Worm (Caenorhabditis elegans): ENCODE results near the gene cest-33.
A peak's percentile ranks its signal among the peaks of the same experiment; 100 is the strongest.

The cest-33 gene

DNA sequence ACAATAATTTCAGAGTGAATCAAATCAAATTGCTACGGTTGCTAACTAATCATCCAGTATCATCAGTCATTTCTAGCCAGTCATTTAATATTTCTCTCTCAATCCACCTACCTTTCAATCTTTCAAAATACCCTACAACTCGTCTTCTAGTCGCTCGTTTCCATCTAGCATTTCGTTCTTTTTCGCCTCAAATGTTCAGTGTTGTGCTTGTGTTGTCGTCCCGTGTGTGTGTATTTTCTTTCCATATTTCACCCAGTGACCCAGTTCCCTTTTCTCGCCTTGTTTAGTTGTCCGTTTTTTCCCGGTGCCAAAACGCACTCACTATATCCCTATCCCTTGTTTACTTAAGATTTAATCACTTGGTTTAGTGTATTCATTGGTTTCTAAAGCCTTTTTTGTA, 3.8 kb downstream of the cest-33 start:
- no peak for TF ChIP-seq lin-54 (GFP tag; optimal IDR thresholded peaks at IDR 0.05)
- TF ChIP-seq Y67H2A.10 (GFP tag; conservative IDR thresholded peaks at IDR 0.05): no peak
- no peak for TF ChIP-seq cebp-2 (GFP tag; IDR thresholded peaks at IDR 0.05)
- TF ChIP-seq unc-130 (GFP tag; optimal IDR thresholded peaks at IDR 0.05): no peak
- TF ChIP-seq nfyb-1 (GFP tag; IDR thresholded peaks at IDR 0.05): no peak
- no peak for TF ChIP-seq egl-44 (GFP tag; IDR thresholded peaks at IDR 0.05)
- TF ChIP-seq ztf-6 (GFP tag; IDR thresholded peaks at IDR 0.05): no peak
- TF ChIP-seq F37B4.10 (GFP tag; IDR thresholded peaks at IDR 0.05): no peak
- no peak for TF ChIP-seq rcor-1 (GFP tag; IDR thresholded peaks at IDR 0.05)
- TF ChIP-seq lir-1 (GFP tag; conservative IDR thresholded peaks at IDR 0.05): no peak
- TF ChIP-seq chd-7 (tag; optimal IDR thresholded peaks at IDR 0.05): no peak
- no peak for TF ChIP-seq F49E8.2 (tag; optimal IDR thresholded peaks at IDR 0.05; ENCODE audit: insufficient read depth)
- no peak for TF ChIP-seq B0019.2 (GFP tag; conservative IDR thresholded peaks at IDR 0.05)
- TF ChIP-seq sea-2 (GFP tag; IDR thresholded peaks at IDR 0.05): no peak
- no peak for TF ChIP-seq lsy-27 (tag; optimal IDR thresholded peaks at IDR 0.05; ENCODE audit: borderline replicate concordance, insufficient read depth)

DNA sequence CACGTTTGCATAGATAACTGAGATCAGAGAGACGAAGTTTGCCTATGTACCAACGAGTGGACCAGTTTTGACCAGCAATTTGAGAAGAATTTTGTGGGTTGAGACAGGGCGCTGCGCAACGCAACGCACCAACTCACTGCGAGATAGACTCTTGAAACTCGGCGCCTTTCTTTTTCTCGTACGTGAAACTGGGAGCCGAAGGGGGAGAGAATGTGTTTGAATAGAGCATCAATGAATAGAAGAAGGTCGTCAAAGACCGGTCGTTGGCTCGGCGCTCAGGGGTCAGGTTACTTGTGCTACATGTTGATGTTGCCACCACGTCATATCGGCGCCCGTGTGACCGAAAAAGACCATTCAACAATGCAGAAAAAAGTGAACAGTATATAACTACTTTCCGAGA, 5.9 kb downstream of the cest-33 start:
- TF ChIP-seq zfh-2 (GFP tag; conservative IDR thresholded peaks at IDR 0.05) (0 out of 2 replicates have a peak, but pooled peaks have one; percentile 27), cebp-1 (GFP tag; IDR thresholded peaks at IDR 0.05) (no peak), cebp-1 (tag; optimal IDR thresholded peaks at IDR 0.05) (peak; percentile 0), dpff-1 (tag; optimal IDR thresholded peaks at IDR 0.05) (no peak), ztf-25 (GFP tag; IDR thresholded peaks at IDR 0.05) (no peak), F37B4.10 (GFP tag; IDR thresholded peaks at IDR 0.05) (no peak)

DNA sequence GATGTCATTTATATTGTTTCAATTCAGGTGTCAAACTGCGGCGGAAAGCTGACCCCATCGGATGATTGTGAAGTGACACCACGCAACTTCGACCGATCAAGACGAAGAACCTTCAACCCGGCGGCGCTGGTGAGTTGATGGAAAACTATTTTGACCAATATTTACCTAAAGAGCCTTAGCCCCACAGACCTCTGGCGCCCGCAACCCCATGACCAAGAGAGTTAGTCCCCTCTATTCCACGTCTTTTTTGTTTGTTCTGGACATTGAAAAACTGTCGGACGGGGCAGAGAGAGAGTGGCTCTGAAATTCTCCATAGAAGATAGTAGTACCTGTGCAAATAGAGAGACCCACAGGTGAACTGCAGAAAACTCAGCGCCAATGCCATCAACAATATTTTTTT, 6.8 kb downstream of the cest-33 start:
- no peak for TF ChIP-seq attf-5 (GFP tag; optimal IDR thresholded peaks at IDR 0.05)
- 0 out of 2 replicates have a peak, but pooled peaks have one; percentile 32 for TF ChIP-seq nfyb-1 (GFP tag; IDR thresholded peaks at IDR 0.05)
- TF ChIP-seq F49E8.2 (tag; optimal IDR thresholded peaks at IDR 0.05; ENCODE audit: insufficient read depth): no peak
- TF ChIP-seq bed-1 (GFP tag; IDR thresholded peaks at IDR 0.05): no peak
- no peak for TF ChIP-seq F22D6.2 (tag; optimal IDR thresholded peaks at IDR 0.05)

DNA sequence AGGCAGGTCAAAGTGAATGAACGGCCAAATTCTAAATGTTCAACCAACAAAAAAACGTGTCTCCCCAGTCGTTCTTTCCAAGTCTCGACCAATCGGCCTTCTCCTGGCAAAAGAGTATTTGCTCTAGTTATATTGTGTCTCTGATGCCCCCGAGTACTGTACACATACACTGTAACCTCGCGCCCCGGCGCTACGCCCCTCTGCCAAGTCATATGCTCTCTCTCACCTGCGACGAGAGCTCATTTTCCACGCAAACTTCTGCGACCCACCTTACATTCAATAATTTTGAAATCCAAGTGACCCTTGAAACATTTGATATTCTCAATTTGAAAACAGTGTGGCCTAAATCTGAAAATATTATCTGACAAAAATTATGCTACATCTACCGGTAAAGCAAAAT, 8.2 kb downstream of the cest-33 start:
- TF ChIP-seq pha-4 (tag; optimal IDR thresholded peaks at IDR 0.05): peak; percentile 3
- TF ChIP-seq zfh-2 (GFP tag; conservative IDR thresholded peaks at IDR 0.05): peak; percentile 29; the same call in 1 of the 2 replicates
- TF ChIP-seq Y79H2A.3 (GFP tag; conservative IDR thresholded peaks at IDR 0.05): no peak

DNA sequence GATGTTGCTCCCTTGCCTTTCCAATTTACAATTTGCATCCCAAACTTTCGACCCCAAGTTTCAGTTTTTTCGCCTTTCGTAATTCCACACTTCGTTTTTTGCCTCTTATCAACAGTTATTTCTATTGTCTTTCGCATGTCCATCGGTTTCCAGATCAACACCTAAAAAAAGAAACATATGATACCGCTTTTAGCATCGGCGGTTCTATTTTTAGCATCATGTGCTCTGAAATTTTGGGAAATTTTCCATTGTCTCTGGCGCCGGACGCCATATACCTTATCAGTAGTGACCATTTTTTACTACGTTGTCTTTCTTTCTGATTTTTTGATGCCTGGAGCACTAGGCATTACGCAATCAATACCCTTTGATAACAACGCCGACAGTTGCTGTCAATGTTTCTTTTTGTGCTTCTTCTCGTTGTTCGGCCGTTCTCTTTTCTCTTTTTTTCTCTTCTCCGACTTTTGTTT, 9.5 kb downstream of the cest-33 start, which contains the start of gene bcl-11:
bcl-11 (plus strand) TSS at position 51 of the 467 bp plus-strand sequence.
- TF ChIP-seq let-607 (tag; optimal IDR thresholded peaks at IDR 0.05) (peak in 1 of 2 experiments; percentile 26), somi-1 (GFP tag; optimal IDR thresholded peaks at IDR 0.05) (no peak), xnd-1 (tag; optimal IDR thresholded peaks at IDR 0.05) (no peak), ztf-25 (GFP tag; IDR thresholded peaks at IDR 0.05) (no peak), nhr-80 (tag; optimal IDR thresholded peaks at IDR 0.05) (peak; percentile 90), dox-1 (GFP tag; IDR thresholded peaks at IDR 0.05) (peak; percentile 34; the same call in 1 of the 2 replicates), atf-7 (tag; optimal IDR thresholded peaks at IDR 0.05) (peak; percentile 24), gei-17 (GFP tag; optimal IDR thresholded peaks at IDR 0.05) (no peak), cebp-1 (GFP tag; IDR thresholded peaks at IDR 0.05) (no peak; the same call in 1 of the 2 replicates), cebp-1 (tag; optimal IDR thresholded peaks at IDR 0.05) (peak; percentile 60)
